Worm (Caenorhabditis elegans): ENCODE results near the gene clec-224.

Gene clec-224

DNA sequence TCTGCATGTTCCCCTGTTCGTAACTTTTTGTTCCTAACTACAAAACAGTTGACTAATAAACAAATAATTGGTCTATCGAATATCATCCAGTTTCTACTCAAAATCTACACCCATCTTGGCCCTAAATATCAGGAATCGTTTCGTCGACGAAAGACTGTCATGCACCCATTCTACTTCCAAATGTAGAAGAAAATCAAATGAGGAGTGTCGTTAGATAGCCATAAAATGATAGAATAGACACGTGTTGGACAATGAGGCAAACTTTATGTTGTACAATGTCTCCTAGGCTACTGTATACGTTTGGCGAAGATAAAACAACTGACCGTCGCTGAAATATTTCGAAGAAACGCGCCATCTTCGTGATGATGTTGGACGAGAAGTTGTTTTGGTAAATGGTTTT is 19.3 kb downstream of the clec-224 start (continued):
- TF ChIP-seq snpc-3.4 (tag; optimal IDR thresholded peaks at IDR 0.05) = no peak
- no peak for TF ChIP-seq ztf-6 (GFP tag; IDR thresholded peaks at IDR 0.05)
- no peak for TF ChIP-seq attf-5 (GFP tag; optimal IDR thresholded peaks at IDR 0.05)

DNA sequence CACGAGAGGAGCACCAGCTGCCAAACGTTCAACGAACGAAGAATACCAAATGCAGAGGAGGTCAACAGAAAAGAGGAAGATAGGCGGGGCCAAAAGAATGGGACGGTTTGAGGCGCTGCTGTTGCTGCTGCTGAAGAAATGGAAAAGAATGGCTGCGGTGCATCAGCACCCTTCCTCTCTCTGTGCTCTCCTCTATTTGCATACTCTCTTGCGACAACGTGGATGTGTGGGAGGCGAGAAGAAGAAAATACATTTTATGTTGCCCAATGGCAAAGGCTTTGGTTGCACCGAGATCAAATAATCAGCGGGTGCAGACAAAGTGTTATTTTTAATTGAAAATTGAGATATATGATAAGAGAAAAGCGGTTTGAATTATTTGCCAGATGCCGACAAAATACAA is 20.9 kb downstream of the clec-224 start:
- TF ChIP-seq egrh-3 (GFP tag; IDR thresholded peaks at IDR 0.05) (0 out of 2 replicates have a peak, but pooled peaks have one; percentile 21), ztf-28 (GFP tag; IDR thresholded peaks at IDR 0.05) (no peak), ztf-6 (GFP tag; IDR thresholded peaks at IDR 0.05) (0 out of 2 replicates have a peak, but pooled peaks have one; percentile 19)

ce11 chrV:12154554-12154953 is 24.7 kb downstream of the clec-224 start, which contains the start of gene C27A7.9:
Gene C27A7.9, minus strand, starts transcription at chrV:12154654.
- TF ChIP-seq dox-1 (GFP tag; IDR thresholded peaks at IDR 0.05) (no peak), let-607 (tag; optimal IDR thresholded peaks at IDR 0.05) (no peak), F22D6.2 (tag; optimal IDR thresholded peaks at IDR 0.05) (no peak), F57A8.1 (GFP tag; optimal IDR thresholded peaks at IDR 0.05) (no peak), cebp-1 (GFP tag; IDR thresholded peaks at IDR 0.05) (no peak), cebp-1 (tag; optimal IDR thresholded peaks at IDR 0.05) (no peak), tbx-9 (tag; optimal IDR thresholded peaks at IDR 0.05; ENCODE audit: borderline replicate concordance) (no peak), F52B5.7 (tag; optimal IDR thresholded peaks at IDR 0.05) (no peak), ceh-27 (GFP tag; optimal IDR thresholded peaks at IDR 0.05) (no peak), lin-26 (GFP tag; IDR thresholded peaks at IDR 0.05) (no peak), ZK185.1 (tag; optimal IDR thresholded peaks at IDR 0.05; ENCODE audit: poor library complexity, severe bottlenecking) (no peak), lsl-1 (GFP tag; optimal IDR thresholded peaks at IDR 0.05) (no peak)

ce11 chrV:12153784-12154183 is 25.5 kb downstream of the clec-224 start:
- TF ChIP-seq ceh-27 (GFP tag; optimal IDR thresholded peaks at IDR 0.05) (no peak), F52B5.7 (tag; optimal IDR thresholded peaks at IDR 0.05) (no peak), dox-1 (GFP tag; IDR thresholded peaks at IDR 0.05) (no peak), F22D6.2 (tag; optimal IDR thresholded peaks at IDR 0.05) (no peak), egl-44 (GFP tag; IDR thresholded peaks at IDR 0.05) (no peak), repo-1 (tag; optimal IDR thresholded peaks at IDR 0.05) (no peak), Y53G8AR.9 (GFP tag; conservative IDR thresholded peaks at IDR 0.05) (no peak), Y95B8A.8 (GFP tag; IDR thresholded peaks at IDR 0.05) (no peak), Y53F4B.3 (GFP tag; IDR thresholded peaks at IDR 0.05) (no peak), lin-40 (tag; optimal IDR thresholded peaks at IDR 0.05) (no peak)

DNA sequence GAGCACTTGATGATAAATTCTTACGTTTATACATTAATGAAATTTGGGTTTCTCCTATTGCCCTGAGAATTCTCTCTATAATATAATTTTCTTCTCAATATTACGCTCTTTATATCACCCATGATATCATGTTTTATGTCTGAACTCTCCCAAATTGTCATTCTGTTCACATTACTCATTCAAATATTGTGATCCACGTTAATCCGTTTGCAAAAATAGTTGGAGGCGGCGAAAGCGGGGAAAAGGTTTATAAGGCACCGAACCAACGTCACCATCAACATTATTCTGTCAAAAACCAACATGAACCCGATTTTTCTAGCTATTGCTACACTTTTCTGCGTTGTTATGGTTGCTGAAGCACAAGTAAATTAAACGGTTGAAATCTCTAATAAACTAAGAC is 26.4 kb downstream of the clec-224 start, which contains the start of gene C27A7.8:
Gene C27A7.8 (plus strand): TSS at position 301 of the 400 bp plus-strand sequence.
- TF ChIP-seq hsf-1 (GFP tag; IDR thresholded peaks at IDR 0.05) = no peak
- TF ChIP-seq ztf-25 (GFP tag; IDR thresholded peaks at IDR 0.05) = no peak
- TF ChIP-seq Y53G8AR.9 (GFP tag; conservative IDR thresholded peaks at IDR 0.05) = no peak
- TF ChIP-seq atf-7 (tag; optimal IDR thresholded peaks at IDR 0.05) = no peak
- TF ChIP-seq hmg-1.2 (GFP tag; IDR thresholded peaks at IDR 0.05) = no peak
- no peak for TF ChIP-seq aptf-3 (GFP tag; IDR thresholded peaks at IDR 0.05)
- TF ChIP-seq C17E4.6 (GFP tag; IDR thresholded peaks at IDR 0.05) = no peak
- TF ChIP-seq mel-28 (tag; optimal IDR thresholded peaks at IDR 0.05; ENCODE audit: borderline replicate concordance) = no peak
- no peak for TF ChIP-seq egrh-3 (GFP tag; IDR thresholded peaks at IDR 0.05)
- no peak for TF ChIP-seq B0019.2 (GFP tag; conservative IDR thresholded peaks at IDR 0.05)
